Worm (Caenorhabditis elegans): ENCODE results near the gene ergi-2.
A peak's percentile ranks its signal among the peaks of the same experiment; 100 is the strongest.

Gene ergi-2

ce11 chrX:14978756-14979155 is 28.4 kb downstream of the ergi-2 start:
- TF ChIP-seq nfya-1 (tag; optimal IDR thresholded peaks at IDR 0.05) (peak; percentile 3), K09A11.1 (tag; optimal IDR thresholded peaks at IDR 0.05; ENCODE audit: insufficient read depth) (no peak)

DNA sequence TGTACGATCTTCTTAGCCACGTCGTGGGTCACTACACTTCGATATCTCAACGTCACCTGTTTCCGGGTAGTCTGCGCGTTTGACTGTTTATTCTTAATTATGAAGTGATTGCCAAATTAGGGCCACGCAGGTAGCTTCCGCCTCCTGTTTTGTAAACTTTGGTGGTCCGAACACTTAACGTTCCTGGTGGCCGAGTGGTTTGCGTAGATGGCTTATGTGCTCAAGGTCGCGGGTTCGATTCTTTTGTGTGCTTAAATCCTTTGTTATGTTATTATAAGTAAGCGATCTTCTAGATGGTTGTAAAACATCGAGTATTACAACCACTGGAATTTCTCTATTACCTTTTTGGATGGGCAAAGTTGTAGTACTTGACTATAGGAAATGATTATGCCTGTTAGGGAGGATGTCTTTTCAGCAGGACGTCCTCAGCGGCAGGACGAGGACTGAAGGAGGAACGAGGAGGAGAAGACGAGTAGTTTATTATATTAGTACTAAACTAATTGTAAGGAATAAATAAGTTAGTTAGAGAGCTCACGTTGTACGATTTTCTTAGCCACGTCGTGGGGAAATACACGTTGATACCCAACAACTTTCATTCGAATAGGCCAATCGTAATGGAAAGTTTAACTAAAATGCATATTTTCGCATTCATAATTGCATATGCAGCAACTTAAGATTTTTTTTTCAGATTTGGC is 30.1 kb downstream of the ergi-2 start:
- TF ChIP-seq fkh-6 (tag; optimal IDR thresholded peaks at IDR 0.05) (no peak), unc-42 (tag; optimal IDR thresholded peaks at IDR 0.05) (peak; percentile 81)

ce11 chrX:14975467-14976167 is 31.5 kb downstream of the ergi-2 start, which contains the start of gene F20D1.3:
F20D1.3 (plus strand) TSS chrX:14976117.
- TF ChIP-seq unc-42 (tag; optimal IDR thresholded peaks at IDR 0.05), result peak; percentile 84
- peak; percentile 25 for TF ChIP-seq nfya-1 (tag; optimal IDR thresholded peaks at IDR 0.05)
- TF ChIP-seq ceh-24 (tag; optimal IDR thresholded peaks at IDR 0.05), result no peak
- TF ChIP-seq ref-2 (tag; optimal IDR thresholded peaks at IDR 0.05), result peak; percentile 67
- TF ChIP-seq ceh-48 (tag; optimal IDR thresholded peaks at IDR 0.05), result peak; percentile 50
- TF ChIP-seq gmeb-2 (tag; optimal IDR thresholded peaks at IDR 0.05), result no peak
- no peak for TF ChIP-seq mec-3 (tag; optimal IDR thresholded peaks at IDR 0.05; ENCODE audit: borderline replicate concordance)
- TF ChIP-seq ceh-31 (tag; optimal IDR thresholded peaks at IDR 0.05), result peak; percentile 71
- TF ChIP-seq ets-4 (tag; optimal IDR thresholded peaks at IDR 0.05), result no peak
- TF ChIP-seq dve-1 (tag; optimal IDR thresholded peaks at IDR 0.05), result peak; percentile 18
- peak; percentile 53 for TF ChIP-seq ceh-18 (tag; optimal IDR thresholded peaks at IDR 0.05)
- TF ChIP-seq eyg-1 (tag; optimal IDR thresholded peaks at IDR 0.05), result no peak
- TF ChIP-seq unc-55 (GFP tag; optimal IDR thresholded peaks at IDR 0.05), result peak; percentile 61
- peak; percentile 53 for TF ChIP-seq tbx-2 (tag; optimal IDR thresholded peaks at IDR 0.05)
- TF ChIP-seq sox-4 (tag; optimal IDR thresholded peaks at IDR 0.05), result no peak
- TF ChIP-seq rnt-1 (tag; optimal IDR thresholded peaks at IDR 0.05), result no peak
- TF ChIP-seq hlh-13 (GFP tag; optimal IDR thresholded peaks at IDR 0.05), result peak; percentile 28
- TF ChIP-seq hlh-6 (tag; optimal IDR thresholded peaks at IDR 0.05), result no peak

DNA sequence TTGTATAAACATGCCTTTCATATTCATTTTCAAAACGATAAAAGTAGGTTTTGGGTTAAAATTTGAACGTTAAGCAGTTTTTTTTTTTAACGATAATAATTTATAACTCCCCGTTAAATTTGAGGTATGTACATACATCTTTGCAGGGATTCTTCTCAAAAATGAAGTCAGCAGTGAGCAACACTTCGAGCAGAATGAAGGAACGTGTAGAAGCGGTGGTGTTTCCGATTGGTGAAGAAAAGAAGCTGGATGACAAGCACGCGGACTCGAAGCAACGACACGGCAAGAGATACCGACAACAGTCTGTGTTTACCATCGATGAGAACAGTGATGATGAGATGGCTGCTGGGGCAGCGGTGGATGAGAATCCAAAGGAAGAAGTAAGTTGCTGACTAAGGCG is 34.0 kb downstream of the ergi-2 start:
- TF ChIP-seq ceh-45 (GFP tag; IDR thresholded peaks at IDR 0.05), result no peak
- TF ChIP-seq sdc-2 (tag; optimal IDR thresholded peaks at IDR 0.05), result no peak
- no peak for TF ChIP-seq ceh-19 (GFP tag; optimal IDR thresholded peaks at IDR 0.05)
- TF ChIP-seq ceh-34 (tag; optimal IDR thresholded peaks at IDR 0.05), result no peak
- TF ChIP-seq pha-2 (tag; optimal IDR thresholded peaks at IDR 0.05), result no peak
- no peak for TF ChIP-seq eyg-1 (tag; optimal IDR thresholded peaks at IDR 0.05)
- no peak for TF ChIP-seq rnt-1 (tag; optimal IDR thresholded peaks at IDR 0.05)
- no peak for TF ChIP-seq ceh-14 (tag; optimal IDR thresholded peaks at IDR 0.05)
- TF ChIP-seq hlh-8 (tag; optimal IDR thresholded peaks at IDR 0.05), result no peak
- no peak for TF ChIP-seq hlh-13 (GFP tag; optimal IDR thresholded peaks at IDR 0.05)
- no peak for TF ChIP-seq sox-2 (GFP tag; IDR thresholded peaks at IDR 0.05)
- TF ChIP-seq tbx-7 (tag; optimal IDR thresholded peaks at IDR 0.05), result no peak

- TF ChIP-seq ceh-31 (tag; optimal IDR thresholded peaks at IDR 0.05), result peak; percentile 36
- TF ChIP-seq pros-1 (tag; optimal IDR thresholded peaks at IDR 0.05), result no peak
- TF ChIP-seq ceh-24 (tag; optimal IDR thresholded peaks at IDR 0.05), result no peak
- no peak for TF ChIP-seq pha-4 (tag; optimal IDR thresholded peaks at IDR 0.05)
- TF ChIP-seq tbx-2 (tag; optimal IDR thresholded peaks at IDR 0.05), result peak; percentile 39
- TF ChIP-seq unc-3 (GFP tag; conservative IDR thresholded peaks at IDR 0.05), result no peak
- no peak for TF ChIP-seq unc-3 (tag; optimal IDR thresholded peaks at IDR 0.05)
- no peak for TF ChIP-seq odd-2 (tag; optimal IDR thresholded peaks at IDR 0.05)
- no peak for TF ChIP-seq sdc-2 (tag; optimal IDR thresholded peaks at IDR 0.05)
- TF ChIP-seq pha-2 (tag; optimal IDR thresholded peaks at IDR 0.05), result no peak
- TF ChIP-seq tbx-7 (tag; optimal IDR thresholded peaks at IDR 0.05), result no peak
- TF ChIP-seq ceh-48 (tag; optimal IDR thresholded peaks at IDR 0.05), result peak; percentile 19
- TF ChIP-seq T23F11.4 (GFP tag; optimal IDR thresholded peaks at IDR 0.05), result no peak
- TF ChIP-seq ceh-22 (tag; optimal IDR thresholded peaks at IDR 0.05), result no peak
- TF ChIP-seq unc-42 (tag; optimal IDR thresholded peaks at IDR 0.05), result peak; percentile 62
- TF ChIP-seq Y22D7AL.16 (tag; optimal IDR thresholded peaks at IDR 0.05), result no peak
- TF ChIP-seq lim-6 (tag; optimal IDR thresholded peaks at IDR 0.05), result no peak
- no peak for TF ChIP-seq pat-9 (tag; optimal IDR thresholded peaks at IDR 0.05)
- no peak for TF ChIP-seq rnt-1 (tag; optimal IDR thresholded peaks at IDR 0.05)
- peak; percentile 70 for TF ChIP-seq hlh-30 (tag; optimal IDR thresholded peaks at IDR 0.05; ENCODE audit: insufficient read depth)
- TF ChIP-seq pqm-1 (tag; optimal IDR thresholded peaks at IDR 0.05), result no peak
These were observed 36.8 kb downstream of the ergi-2 start, which contains the start of the genes flwr-1 and tbc-1 for ce11 chrX:14970221-14970801. flwr-1 (minus strand) TSS chrX:14970271. tbc-1 (plus strand) TSS chrX:14970751.

Data from whole organism, late embryonic.